Fruit fly (Drosophila melanogaster) whole organism, wandering third instar larva: ENCODE data around the gene chas.

Experiments used
- Abd-B ChIP-seq: fragments of >200 bp; optimal IDR thresholded peaks from 2 replicates; lab custom pipeline; 2017; ENCODE audit warnings: missing biosample characterization, missing genetic modification characterization
- CG32264 ChIP-seq: fragments of 200-800 bp; sonication (Bioruptor generic); optimal IDR thresholded peaks from 2 replicates; lab custom pipeline; 2016; ENCODE audit warnings: missing biosample characterization, missing genetic modification characterization
- CG9705 ChIP-seq: fragments of 200-800 bp; sonication (Bioruptor generic); optimal IDR thresholded peaks from 2 replicates; lab custom pipeline; 2018; ENCODE audit warnings: missing biosample characterization, mild to moderate bottlenecking, missing genetic modification characterization
- CrebA ChIP-seq: fragments of 200-800 bp; sonication (Bioruptor generic); optimal IDR thresholded peaks from 2 replicates; lab custom pipeline; 2016; ENCODE audit warnings: missing biosample characterization, mild to moderate bottlenecking, missing genetic modification characterization, borderline replicate concordance
- Dfd ChIP-seq: fragments of >200 bp; optimal IDR thresholded peaks from 2 replicates; lab custom pipeline; 2017; ENCODE audit warnings: missing biosample characterization, missing genetic modification characterization
- Dif ChIP-seq: fragments of 200-275, 200-300 bp; sonication (Bioruptor generic); optimal IDR thresholded peaks from 2 replicates; lab custom pipeline; 2018; ENCODE audit warnings: missing biosample characterization, missing genetic modification characterization; ENCODE audit not compliant: partially characterized antibody
- HLH106 ChIP-seq: fragments of 200-800 bp; optimal IDR thresholded peaks from 3 replicates; lab custom pipeline; 2019; ENCODE audit warnings: missing biosample characterization, mild to moderate bottlenecking, missing genetic modification characterization, moderate library complexity
- Hnf4 ChIP-seq: fragments of 200-800 bp; sonication (Bioruptor generic); optimal IDR thresholded peaks from 2 replicates; lab custom pipeline; 2016; ENCODE audit warnings: missing biosample characterization, mild to moderate bottlenecking, missing genetic modification characterization
- Hr78 ChIP-seq: fragments of >200 bp; optimal IDR thresholded peaks from 2 replicates; lab custom pipeline; 2017; ENCODE audit warnings: missing biosample characterization, missing genetic modification characterization
- Hr83 ChIP-seq: fragments of 200-300 bp; sonication (Bioruptor generic); optimal IDR thresholded peaks from 2 replicates; lab custom pipeline; 2016; ENCODE audit warnings: missing biosample characterization, mild to moderate bottlenecking, missing genetic modification characterization, moderate library complexity; ENCODE audit not compliant: poor library complexity, severe bottlenecking
- Jra ChIP-seq: sonication (Bioruptor generic); optimal IDR thresholded peaks from 2 replicates; lab custom pipeline; 2016; ENCODE audit warnings: missing biosample characterization, missing genetic modification characterization
- Mio ChIP-seq: sonication (Bioruptor generic); optimal IDR thresholded peaks from 2 replicates; lab custom pipeline; 2016; ENCODE audit warnings: missing biosample characterization, missing genetic modification characterization
- Myc ChIP-seq: fragments of >200 bp; optimal IDR thresholded peaks from 2 replicates; lab custom pipeline; 2017
- N ChIP-seq: fragments of >200 bp; optimal IDR thresholded peaks from 2 replicates; lab custom pipeline; 2018; ENCODE audit warnings: missing biosample characterization, missing external identifiers, missing genetic modification characterization
- OdsH ChIP-seq: fragments of 200-800 bp; sonication (Bioruptor generic); optimal IDR thresholded peaks from 2 replicates; lab custom pipeline; 2016; ENCODE audit warnings: missing biosample characterization, mild to moderate bottlenecking, missing genetic modification characterization
- Rel ChIP-seq, 2 experiments: fragments of 200-800 bp; sonication (Bioruptor generic) in 1 of 2; optimal IDR thresholded peaks; 2 replicates in 1 of 2; 3 replicates in 1 of 2; lab custom pipeline; 2016 to 2019; ENCODE audit warnings: mild to moderate bottlenecking in 2 of 2, missing biosample characterization in 2 of 2, missing genetic modification characterization in 2 of 2, moderate library complexity in 1 of 2
- Sp1 ChIP-seq: fragments of 200-800 bp; sonication (Bioruptor generic); optimal IDR thresholded peaks from 3 replicates; lab custom pipeline; 2019; ENCODE audit warnings: missing biosample characterization, mild to moderate bottlenecking, missing genetic modification characterization, moderate library complexity
- Vsx2 ChIP-seq: fragments of 200-300, 225-300 bp; sonication (Bioruptor generic); optimal IDR thresholded peaks from 2 replicates; lab custom pipeline; 2018; ENCODE audit warnings: missing biosample characterization, missing genetic modification characterization; ENCODE audit not compliant: partially characterized antibody
- br ChIP-seq: fragments of 200-800 bp; sonication (Bioruptor generic); optimal IDR thresholded peaks from 2 replicates; lab custom pipeline; 2016; ENCODE audit warnings: missing biosample characterization, missing genetic modification characterization
- brk ChIP-seq: fragments of 200-800 bp; sonication (Bioruptor generic); optimal IDR thresholded peaks from 2 replicates; lab custom pipeline; 2016; ENCODE audit warnings: missing biosample characterization, mild to moderate bottlenecking, missing genetic modification characterization
- dl ChIP-seq, 2 experiments: fragments of 175-275, 200-275 bp in 1 of 2; fragments of 200-275 bp in 1 of 2; sonication (Bioruptor generic); optimal IDR thresholded peaks; lab custom pipeline; 2018; ENCODE audit warnings: mild to moderate bottlenecking in 2 of 2, missing biosample characterization in 2 of 2, missing genetic modification characterization in 2 of 2, moderate library complexity in 2 of 2; ENCODE audit not compliant: partially characterized antibody in 2 of 2, insufficient read depth in 1 of 2
- dmrt93B ChIP-seq: fragments of 200-800 bp; sonication (Bioruptor generic); optimal IDR thresholded peaks from 2 replicates; lab custom pipeline; 2018; ENCODE audit warnings: missing biosample characterization, mild to moderate bottlenecking, missing genetic modification characterization
- dsf ChIP-seq: sonication (Bioruptor generic); optimal IDR thresholded peaks from 2 replicates; lab custom pipeline; 2016; ENCODE audit warnings: missing biosample characterization, missing genetic modification characterization, borderline replicate concordance
- ey ChIP-seq: fragments of 200-800 bp; sonication (Bioruptor generic); optimal IDR thresholded peaks from 2 replicates; lab custom pipeline; 2016; ENCODE audit warnings: missing biosample characterization, missing genetic modification characterization
- foxo ChIP-seq, 2 experiments: fragments of 200-800 bp; sonication (Bioruptor generic); optimal IDR thresholded peaks; 2 replicates in 1 of 2; 3 replicates in 1 of 2; lab custom pipeline; 2016 to 2017; ENCODE audit warnings: missing biosample characterization in 2 of 2, missing genetic modification characterization in 2 of 2
- fru ChIP-seq: fragments of 200-800 bp; sonication (Bioruptor generic); optimal IDR thresholded peaks from 3 replicates; lab custom pipeline; 2016; ENCODE audit warnings: missing biosample characterization, mild to moderate bottlenecking, missing genetic modification characterization
- h ChIP-seq: fragments of 200-800 bp; sonication (Bioruptor generic); optimal IDR thresholded peaks from 3 replicates; lab custom pipeline; 2016; ENCODE audit warnings: missing biosample characterization, mild to moderate bottlenecking, missing genetic modification characterization
- jim ChIP-seq: fragments of 175-275, 200-325 bp; sonication (Bioruptor generic); optimal IDR thresholded peaks from 2 replicates; lab custom pipeline; 2016; ENCODE audit warnings: missing biosample characterization, mild to moderate bottlenecking, missing genetic modification characterization
- lola ChIP-seq: fragments of >200 bp; optimal IDR thresholded peaks from 2 replicates; lab custom pipeline; 2017; ENCODE audit warnings: missing biosample characterization, missing genetic modification characterization
- psq ChIP-seq: fragments of 200-800 bp; sonication (Bioruptor generic); optimal IDR thresholded peaks from 3 replicates; lab custom pipeline; 2017; ENCODE audit warnings: missing biosample characterization, mild to moderate bottlenecking, missing genetic modification characterization, moderate library complexity
- rgr ChIP-seq: fragments of 200-800 bp; sonication (Bioruptor generic); optimal IDR thresholded peaks from 3 replicates; lab custom pipeline; 2016; ENCODE audit warnings: missing biosample characterization, mild to moderate bottlenecking, missing genetic modification characterization
- sage ChIP-seq: fragments of 200-800 bp; sonication (Bioruptor generic); optimal IDR thresholded peaks from 2 replicates; lab custom pipeline; 2016; ENCODE audit warnings: missing biosample characterization, mild to moderate bottlenecking, missing genetic modification characterization
- sv ChIP-seq: fragments of 200-800 bp; sonication (Bioruptor generic); optimal IDR thresholded peaks from 3 replicates; lab custom pipeline; 2016; ENCODE audit warnings: missing biosample characterization, missing genetic modification characterization
- tai ChIP-seq: sonication (Bioruptor generic); optimal IDR thresholded peaks from 2 replicates; lab custom pipeline; 2016; ENCODE audit warnings: missing biosample characterization, missing genetic modification characterization
- usp ChIP-seq: fragments of >200 bp; optimal IDR thresholded peaks from 2 replicates; lab custom pipeline; 2017; ENCODE audit warnings: missing biosample characterization, missing genetic modification characterization
- woc ChIP-seq: sonication (Bioruptor generic); optimal IDR thresholded peaks from 2 replicates; lab custom pipeline; 2016; ENCODE audit warnings: missing biosample characterization, mild to moderate bottlenecking, missing genetic modification characterization

The chas gene

dm6 chrX:17679642-17680571 is 18.6 kb downstream of the chas start:
- TF ChIP-seq CrebA (GFP tag; lab: Kevin White, UChicago), result no peak
- TF ChIP-seq N (GFP tag; lab: Kevin White, UChicago), result no peak
- no peak for TF ChIP-seq brk (GFP tag; lab: Kevin White, UChicago)
- TF ChIP-seq Abd-B (GFP tag; lab: Kevin White, UChicago), result no peak
- TF ChIP-seq Dif, result peak; percentile 40
- no peak for TF ChIP-seq Hnf4 (GFP tag; lab: Kevin White, UChicago)
- no peak for TF ChIP-seq Mio
- TF ChIP-seq Rel (GFP tag; optimal IDR thresholded peaks at IDR 0.05; lab: Kevin White, UChicago), result no peak
- TF ChIP-seq Rel (tag; optimal IDR thresholded peaks at IDR 0.05; lab: Kevin White, UChicago), result no peak
- TF ChIP-seq dmrt93B (GFP tag; lab: Kevin White, UChicago), result peak; percentile 15
- TF ChIP-seq lola, result no peak
- no peak for TF ChIP-seq Hr78 (GFP tag; lab: Kevin White, UChicago)
- no peak for TF ChIP-seq Myc (lab: Kevin White, UChicago)
- TF ChIP-seq Jra (GFP tag; lab: Kevin White, UChicago), result no peak
- TF ChIP-seq foxo (GFP tag; optimal IDR thresholded peaks at IDR 0.05; lab: Kevin White, UChicago), result peak in 1 of 2 experiments; percentile 46
- no peak for TF ChIP-seq sv
- TF ChIP-seq rgr (GFP tag; lab: Kevin White, UChicago), result peak; percentile 18
- no peak for TF ChIP-seq ey
- no peak for TF ChIP-seq Dfd
- TF ChIP-seq h (GFP tag; lab: Kevin White, UChicago), result no peak
- peak; percentile 47 for TF ChIP-seq OdsH (GFP tag; lab: Kevin White, UChicago)
- TF ChIP-seq Hr83 (GFP tag; lab: Kevin White, UChicago), result no peak
- TF ChIP-seq psq, result peak; percentile 38
- peak; percentile 74 for TF ChIP-seq Sp1 (GFP tag; lab: Kevin White, UChicago)
- peak; percentile 4 for TF ChIP-seq CG9705 (GFP tag; lab: Kevin White, UChicago)
- TF ChIP-seq dl (GFP tag; optimal IDR thresholded peaks at IDR 0.05; lab: Kevin White, UChicago; ENCODE audit: insufficient read depth in 1 of 2, partially characterized antibody in 2 of 2), result peak in 1 of 2 experiments; percentile 5
- peak; percentile 6 for TF ChIP-seq woc (GFP tag; lab: Kevin White, UChicago)
- TF ChIP-seq sage (GFP tag; lab: Kevin White, UChicago), result no peak
- TF ChIP-seq usp, result no peak
- TF ChIP-seq br (GFP tag; lab: Kevin White, UChicago), result no peak
- TF ChIP-seq HLH106, result peak; percentile 61
- TF ChIP-seq tai, result no peak
- peak; percentile 20 for TF ChIP-seq fru
- TF ChIP-seq Vsx2 (GFP tag; lab: Kevin White, UChicago), result no peak
- TF ChIP-seq, all 38 proteins: peak for 12

- no peak for TF ChIP-seq Dfd
- no peak for TF ChIP-seq CG32264 (GFP tag; lab: Kevin White, UChicago)
- TF ChIP-seq foxo (GFP tag; optimal IDR thresholded peaks at IDR 0.05; lab: Kevin White, UChicago), result no peak
- no peak for TF ChIP-seq brk (GFP tag; lab: Kevin White, UChicago)
- TF ChIP-seq Rel (GFP tag; optimal IDR thresholded peaks at IDR 0.05; lab: Kevin White, UChicago), result no peak
- no peak for TF ChIP-seq Rel (tag; optimal IDR thresholded peaks at IDR 0.05; lab: Kevin White, UChicago)
- TF ChIP-seq br (GFP tag; lab: Kevin White, UChicago), result no peak
- no peak for TF ChIP-seq fru
- TF ChIP-seq Mio, result no peak
- TF ChIP-seq jim (GFP tag; lab: Kevin White, UChicago), result no peak
- TF ChIP-seq OdsH (GFP tag; lab: Kevin White, UChicago), result no peak
- no peak for TF ChIP-seq Sp1 (GFP tag; lab: Kevin White, UChicago)
- TF ChIP-seq Myc (lab: Kevin White, UChicago), result no peak
- TF ChIP-seq dmrt93B (GFP tag; lab: Kevin White, UChicago), result no peak
- TF ChIP-seq dsf (GFP tag; lab: Kevin White, UChicago), result no peak
Measured at dm6 chrX:17677953-17678668, 20.4 kb downstream of the chas start.
